Fruit fly (Drosophila melanogaster): Measurements from ENCODE around the gene Hsc70-2.

The Hsc70-2 gene

dm6 chr3R:12997550-12998233 lies 46.9 kb upstream of the Hsc70-2 start, which contains the start of the genes CG17327, CG44194 and CG7518 (continued):
- TF ChIP-seq CG15479 (GFP tag; optimal IDR thresholded peaks at IDR 0.05) (no peak), CG9817 (tag; optimal IDR thresholded peaks at IDR 0.05) (no peak), CG17328 (GFP tag; IDR thresholded peaks at IDR 0.05) (no peak), dmrt99B (tag; optimal IDR thresholded peaks at IDR 0.05) (no peak), esg (GFP tag; conservative IDR thresholded peaks at IDR 0.05) (no peak), CG7745 (tag; optimal IDR thresholded peaks at IDR 0.05) (no peak), Dip2 (GFP tag; IDR thresholded peaks at IDR 0.05) (no peak), CG30403 (GFP tag; optimal IDR thresholded peaks at IDR 0.05) (peak; percentile 47), GATAe (GFP tag; conservative IDR thresholded peaks at IDR 0.05) (no peak), oc (tag; optimal IDR thresholded peaks at IDR 0.05) (no peak), CG10209 (GFP tag; optimal IDR thresholded peaks at IDR 0.05) (no peak), TFAM (GFP tag; optimal IDR thresholded peaks at IDR 0.05) (no peak), CTCF (GFP tag; optimal IDR thresholded peaks at IDR 0.05) (peak; percentile 42), CG30020 (tag; optimal IDR thresholded peaks at IDR 0.05) (peak; percentile 85), nerfin-1 (tag; optimal IDR thresholded peaks at IDR 0.05) (peak; percentile 2), CG33213 (GFP tag; optimal IDR thresholded peaks at IDR 0.05) (no peak), sc (optimal IDR thresholded peaks at IDR 0.05) (no peak), sc (GFP tag; optimal IDR thresholded peaks at IDR 0.05) (no peak), gcm2 (GFP tag; optimal IDR thresholded peaks at IDR 0.05) (no peak), CG14050 (GFP tag; IDR thresholded peaks at IDR 0.05) (no peak), Scr (GFP tag; IDR thresholded peaks at IDR 0.05; ENCODE audit: partially characterized antibody) (peak; percentile 52), CG5953 (GFP tag; IDR thresholded peaks at IDR 0.05) (no peak), CG4282 (GFP tag; optimal IDR thresholded peaks at IDR 0.05) (no peak), CG14441 (GFP tag; IDR thresholded peaks at IDR 0.05) (no peak), CG7786 (GFP tag; optimal IDR thresholded peaks at IDR 0.05) (peak; percentile 26), Dad (GFP tag; optimal IDR thresholded peaks at IDR 0.05) (no peak), CG11093 (GFP tag; IDR thresholded peaks at IDR 0.05) (no peak), CG14710 (tag; optimal IDR thresholded peaks at IDR 0.05) (peak; percentile 80), otp (GFP tag; IDR thresholded peaks at IDR 0.05) (no peak), Awh (GFP tag; IDR thresholded peaks at IDR 0.05) (no peak), chm (GFP tag; IDR thresholded peaks at IDR 0.05) (no peak), Dref (GFP tag; IDR thresholded peaks at IDR 0.05) (peak; percentile 43), wdn (GFP tag; IDR thresholded peaks at IDR 0.05) (no peak), BEAF-32 (GFP tag; optimal IDR thresholded peaks at IDR 0.05) (peak; percentile 77), CG2116 (GFP tag; optimal IDR thresholded peaks at IDR 0.05) (peak; percentile 74), bowl (GFP tag; IDR thresholded peaks at IDR 0.05) (no peak), MTF-1 (GFP tag; optimal IDR thresholded peaks at IDR 0.05; ENCODE audit: borderline replicate concordance) (no peak), D19B (GFP tag; optimal IDR thresholded peaks at IDR 0.05) (no peak), CG4404 (GFP tag; IDR thresholded peaks at IDR 0.05) (no peak), CG2875 (GFP tag; optimal IDR thresholded peaks at IDR 0.05) (no peak), stwl (tag; optimal IDR thresholded peaks at IDR 0.05) (peak; percentile 41), CG11696 (GFP tag; IDR thresholded peaks at IDR 0.05) (no peak), CG16863 (GFP tag; optimal IDR thresholded peaks at IDR 0.05) (no peak), Hmr (GFP tag; optimal IDR thresholded peaks at IDR 0.05) (no peak), CG1233 (GFP tag; optimal IDR thresholded peaks at IDR 0.05) (no peak), nom (GFP tag; optimal IDR thresholded peaks at IDR 0.05) (no peak), kah (GFP tag; optimal IDR thresholded peaks at IDR 0.05) (no peak), CG1024 (GFP tag; IDR thresholded peaks at IDR 0.05) (peak; percentile 53; the same call in 1 of the 2 replicates), Dll (GFP tag; IDR thresholded peaks at IDR 0.05; ENCODE audit: partially characterized antibody) (peak; percentile 38; the same call in 1 of the 4 replicates), Gsc (GFP tag; IDR thresholded peaks at IDR 0.05) (no peak), CG12744 (GFP tag; optimal IDR thresholded peaks at IDR 0.05) (no peak)

Data from whole organism, embryonic.